Worm (Caenorhabditis elegans) whole organism, young adult: ENCODE data around the gene Y57E12B.10.

Source experiments
- akir-1 ChIP-seq: fragments of 200-800 bp; sonication (Bioruptor generic); optimal IDR thresholded peaks from 2 replicates; lab custom pipeline; 2018; ENCODE audit warnings: mild to moderate bottlenecking, missing genetic modification characterization, moderate library complexity, missing compliant biosample characterization
- hlh-12 ChIP-seq: sonication (generic microtip); optimal IDR thresholded peaks from 2 replicates; lab custom pipeline; 2016; ENCODE audit warnings: missing genetic modification characterization, missing compliant biosample characterization
- lin-26 ChIP-seq: fragments of 200-800 bp; sonication (Bioruptor generic); IDR thresholded peaks from 2 replicates; pipeline ENCODE4 v1.3.6; 2022; ENCODE audit warnings: missing genetic modification reagents, missing genetic modification characterization, missing compliant biosample characterization
- lin-40 ChIP-seq: sonication (generic microtip); optimal IDR thresholded peaks from 2 replicates; lab custom pipeline; 2016; ENCODE audit warnings: missing genetic modification characterization, mild to moderate bottlenecking, missing compliant biosample characterization, missing genotype, missing genetic modification reagents
- xnd-1 ChIP-seq: sonication (generic microtip); optimal IDR thresholded peaks from 2 replicates; lab custom pipeline; 2016; ENCODE audit warnings: missing genotype, missing genetic modification reagents, missing genetic modification characterization, missing compliant biosample characterization

- TF ChIP-seq hlh-12 (no peak), lin-26 (no peak), akir-1 (GFP tag; lab: Kevin White, UChicago) (no peak), lin-40 (no peak), xnd-1 (no peak)
Observed at ce11 chrV:6900814-6901592, 34.8 kb downstream of the Y57E12B.10 start.
